Worm (Caenorhabditis elegans) whole organism, L3 larva: ENCODE measurements around the gene srxa-18.
A peak's percentile ranks its signal among the peaks of the same experiment; 100 is the strongest.

Experiments used
- ama-1 ChIP-seq: fragments of 150-350 bp; optimal IDR thresholded peaks from 2 replicates; lab custom pipeline; 2018
- ceh-28 ChIP-seq: fragments of 150-350 bp; optimal IDR thresholded peaks from 2 replicates; lab custom pipeline; 2014; ENCODE audit warnings: missing biosample characterization, missing genetic modification reagents, missing genetic modification characterization
- ceh-9 ChIP-seq: sonication (generic microtip); optimal IDR thresholded peaks from 2 replicates; lab custom pipeline; 2018; ENCODE audit warnings: missing biosample characterization, missing genetic modification characterization
- daf-12 ChIP-seq: fragments of 150-350 bp; optimal IDR thresholded peaks from 2 replicates; lab custom pipeline; 2014; ENCODE audit warnings: missing biosample characterization, missing genetic modification reagents, missing genetic modification characterization
- egl-5 ChIP-seq: fragments of 150-350 bp; optimal IDR thresholded peaks from 2 replicates; lab custom pipeline; 2017; ENCODE audit warnings: missing biosample characterization, missing genetic modification reagents, missing genetic modification characterization, inconsistent platforms
- elt-1 ChIP-seq: fragments of 150-350 bp; optimal IDR thresholded peaks from 2 replicates; lab custom pipeline; 2014; ENCODE audit warnings: missing biosample characterization, missing genetic modification characterization
- elt-2 ChIP-seq: sonication (generic microtip); optimal IDR thresholded peaks from 2 replicates; lab custom pipeline; 2016; ENCODE audit warnings: missing genetic modification reagents, mild to moderate bottlenecking, missing genetic modification characterization, missing compliant biosample characterization
- eor-1 ChIP-seq, 2 experiments: fragments of 150-350 bp; optimal IDR thresholded peaks; 2 replicates each; lab custom pipeline; 2014 to 2018; ENCODE audit warnings: missing biosample characterization in 2 of 2, missing genetic modification characterization in 2 of 2
- fkh-10 ChIP-seq: sonication (generic microtip); optimal IDR thresholded peaks from 2 replicates; lab custom pipeline; 2017; ENCODE audit warnings: missing biosample characterization, missing genetic modification reagents, missing genetic modification characterization
- fkh-2 ChIP-seq: fragments of 150-350 bp; optimal IDR thresholded peaks from 2 replicates; lab custom pipeline; 2014; ENCODE audit warnings: missing biosample characterization, missing genetic modification reagents, missing genetic modification characterization
- fos-1 ChIP-seq: fragments of 150-350 bp; optimal IDR thresholded peaks from 2 replicates; lab custom pipeline; 2014; ENCODE audit warnings: missing biosample characterization, missing genetic modification characterization
- hmg-11 ChIP-seq: sonication (generic microtip); optimal IDR thresholded peaks from 2 replicates; lab custom pipeline; 2016; ENCODE audit warnings: missing genetic modification characterization, missing compliant biosample characterization
- jun-1 ChIP-seq: fragments of 150-350 bp; optimal IDR thresholded peaks from 2 replicates; lab custom pipeline; 2014; ENCODE audit warnings: missing biosample characterization, missing genetic modification reagents, missing genetic modification characterization
- lin-15B ChIP-seq: fragments of 150-350 bp; optimal IDR thresholded peaks from 2 replicates; lab custom pipeline; 2014; ENCODE audit warnings: missing biosample characterization, missing genetic modification characterization
- lsy-12 ChIP-seq: sonication (generic microtip); optimal IDR thresholded peaks from 2 replicates; lab custom pipeline; 2016; ENCODE audit warnings: mild to moderate bottlenecking, missing genetic modification characterization, missing compliant biosample characterization
- nfya-1 ChIP-seq: sonication (generic microtip); optimal IDR thresholded peaks from 2 replicates; lab custom pipeline; 2017; ENCODE audit warnings: missing genetic modification characterization, mild to moderate bottlenecking, missing compliant biosample characterization, antibody characterized with exemption, moderate library complexity; ENCODE audit not compliant: insufficient read depth
- nhr-11 ChIP-seq: fragments of 150-350 bp; optimal IDR thresholded peaks from 2 replicates; lab custom pipeline; 2014; ENCODE audit warnings: missing biosample characterization, missing genetic modification characterization
- nhr-237 ChIP-seq: fragments of 150-350 bp; optimal IDR thresholded peaks from 2 replicates; lab custom pipeline; 2014; ENCODE audit warnings: missing biosample characterization, missing genetic modification characterization
- nhr-28 ChIP-seq: fragments of 150-350 bp; optimal IDR thresholded peaks from 2 replicates; lab custom pipeline; 2014; ENCODE audit warnings: missing biosample characterization, missing genetic modification characterization
- nhr-67 ChIP-seq: fragments of 150-350 bp; optimal IDR thresholded peaks from 2 replicates; lab custom pipeline; 2014; ENCODE audit warnings: missing biosample characterization, missing genetic modification characterization
- nhr-76 ChIP-seq: fragments of 150-350 bp; sonication (generic microtip); optimal IDR thresholded peaks from 5 replicates; lab custom pipeline; 2014; ENCODE audit warnings: missing biosample characterization, missing genetic modification characterization
- pha-4 ChIP-seq: fragments of 150-350 bp; optimal IDR thresholded peaks from 2 replicates; lab custom pipeline; 2014; ENCODE audit warnings: missing biosample characterization, missing genetic modification reagents, missing genetic modification characterization
- pqm-1 ChIP-seq: fragments of 150-350 bp; optimal IDR thresholded peaks from 2 replicates; lab custom pipeline; 2017; ENCODE audit warnings: missing biosample characterization, missing genetic modification characterization, inconsistent platforms
- sea-2 ChIP-seq: fragments of 150-350 bp; sonication (generic microtip); optimal IDR thresholded peaks from 4 replicates; lab custom pipeline; 2014; ENCODE audit warnings: missing biosample characterization, missing genetic modification reagents, missing genetic modification characterization
- skn-1 ChIP-seq: fragments of 150-350 bp; optimal IDR thresholded peaks from 2 replicates; lab custom pipeline; 2014; ENCODE audit warnings: missing biosample characterization, missing genetic modification characterization
- unc-39 ChIP-seq: sonication (generic microtip); optimal IDR thresholded peaks from 4 replicates; lab custom pipeline; 2017; ENCODE audit warnings: missing biosample characterization, missing genetic modification characterization
- ztf-11 ChIP-seq: fragments of 150-350 bp; optimal IDR thresholded peaks from 2 replicates; lab custom pipeline; 2014; ENCODE audit warnings: missing biosample characterization, missing genetic modification characterization
- ztf-4 ChIP-seq: fragments of 150-350 bp; optimal IDR thresholded peaks from 2 replicates; lab custom pipeline; 2014; ENCODE audit warnings: missing biosample characterization, missing genetic modification characterization

srxa-18 gene

ce11 chrV:10078244-10078643 lies 42.6 kb downstream of the srxa-18 start, which contains the start of gene R04B5.1:
R04B5.1 (minus strand) TSS chrV:10078344.
- TF ChIP-seq lsy-12 (tag; lab: Kevin White, UChicago): no peak
- no peak for TF ChIP-seq elt-1
- TF ChIP-seq daf-12 (tag; lab: Kevin White, UChicago): no peak
- TF ChIP-seq pha-4 (tag; lab: Kevin White, UChicago): no peak
- no peak for TF ChIP-seq ceh-28 (tag; lab: Kevin White, UChicago)
- TF ChIP-seq fkh-2 (tag; lab: Kevin White, UChicago): no peak
- no peak for TF ChIP-seq lin-15B
- TF ChIP-seq, all 47 proteins: peak for 0

ce11 chrV:10075441-10075840 lies 45.4 kb downstream of the srxa-18 start, which contains the start of gene F57A8.7:
F57A8.7 (plus strand) TSS chrV:10075741.
- TF ChIP-seq pha-4 (tag; lab: Kevin White, UChicago): no peak
- no peak for TF ChIP-seq elt-2
- TF ChIP-seq fos-1 (tag; lab: Kevin White, UChicago): no peak
- TF ChIP-seq, all 47 proteins: peak for 0

- TF ChIP-seq nhr-76 (tag; lab: Kevin White, UChicago) (peak; percentile 46), unc-39 (tag; lab: Kevin White, UChicago) (no peak)
Measured at ce11 chrV:10073793-10074192, 47.0 kb downstream of the srxa-18 start, which contains the start of gene F57A8.6. F57A8.6 (minus strand) TSS chrV:10073893.

ce11 chrV:10072721-10073120 lies 48.1 kb downstream of the srxa-18 start:
- TF ChIP-seq ama-1: no peak

ce11 chrV:10070541-10070940 lies 50.3 kb downstream of the srxa-18 start, which contains the start of gene nhr-192:
nhr-192 (minus strand) TSS chrV:10070641.
- TF ChIP-seq jun-1 (tag; lab: Kevin White, UChicago): no peak
- TF ChIP-seq eor-1 (tag; optimal IDR thresholded peaks at IDR 0.05; lab: Kevin White, UChicago): no peak
- TF ChIP-seq nhr-11 (tag; lab: Kevin White, UChicago): no peak
- TF ChIP-seq fkh-10 (GFP tag; lab: Kevin White, UChicago): no peak
- TF ChIP-seq nfya-1 (tag; lab: Kevin White, UChicago): no peak
- TF ChIP-seq egl-5 (tag; lab: Kevin White, UChicago): no peak
- no peak for TF ChIP-seq hmg-11 (tag; lab: Kevin White, UChicago)
- no peak for TF ChIP-seq fkh-2 (tag; lab: Kevin White, UChicago)
- TF ChIP-seq ceh-28 (tag; lab: Kevin White, UChicago): no peak
- TF ChIP-seq pqm-1 (tag; lab: Kevin White, UChicago): no peak
- TF ChIP-seq sea-2 (GFP tag; lab: Kevin White, UChicago): no peak
- no peak for TF ChIP-seq nhr-67 (tag; lab: Kevin White, UChicago)
- no peak for TF ChIP-seq ceh-9 (tag; lab: Kevin White, UChicago)
- TF ChIP-seq skn-1 (tag; lab: Kevin White, UChicago): no peak
- no peak for TF ChIP-seq ztf-4
- no peak for TF ChIP-seq nhr-237 (tag; lab: Kevin White, UChicago)
- TF ChIP-seq nhr-76 (tag; lab: Kevin White, UChicago): no peak
- TF ChIP-seq nhr-28 (tag; lab: Kevin White, UChicago): no peak
- no peak for TF ChIP-seq ztf-11 (tag; lab: Kevin White, UChicago)
- TF ChIP-seq, all 47 proteins: peak for 0
